Worm (Caenorhabditis elegans) whole organism, L4/young adult: ENCODE measurements around the gene spe-49.

Experiments used
- W03F9.2 ChIP-seq: fragments of 150-350 bp; optimal IDR thresholded peaks from 2 replicates; lab custom pipeline; 2014; ENCODE audit warnings: missing biosample characterization, missing genetic modification characterization
- him-1 ChIP-seq: sonication (generic microtip); optimal IDR thresholded peaks from 2 replicates; lab custom pipeline; 2016; ENCODE audit warnings: missing genotype, missing genetic modification reagents, missing genetic modification characterization, missing compliant biosample characterization

ce11 chrV:6248714-6249113 is 32.4 kb upstream of the spe-49 start:
- no peak for TF ChIP-seq him-1 (tag; lab: Kevin White, UChicago)
- no peak for TF ChIP-seq W03F9.2 (tag; lab: Kevin White, UChicago)
